Fruit fly (Drosophila melanogaster) whole organism, adult: ENCODE results near the gene CG31248.

Experiments
- CG11617 ChIP-seq: fragments of 200-800 bp; sonication (Bioruptor generic); optimal IDR thresholded peaks from 2 replicates; lab custom pipeline; 2017; ENCODE audit warnings: mild to moderate bottlenecking, missing biosample characterization, missing genetic modification reagents, missing genetic modification characterization
- CG12768 ChIP-seq: fragments of 200-800 bp; sonication (Bioruptor generic); optimal IDR thresholded peaks from 2 replicates; lab custom pipeline; 2017; ENCODE audit warnings: missing biosample characterization, missing genetic modification characterization, mild to moderate bottlenecking, moderate library complexity, missing genetic modification reagents
- CG14711 ChIP-seq: fragments of 200-800 bp; sonication (Bioruptor generic); optimal IDR thresholded peaks from 2 replicates; lab custom pipeline; 2018; ENCODE audit warnings: missing biosample characterization, mild to moderate bottlenecking, missing genetic modification characterization, moderate library complexity
- CG1620 ChIP-seq: fragments of 200-800 bp; sonication (Bioruptor generic); optimal IDR thresholded peaks from 2 replicates; lab custom pipeline; 2016; ENCODE audit warnings: missing biosample characterization, missing genetic modification characterization
- CG33017 ChIP-seq: fragments of 200-800 bp; sonication (Bioruptor generic); optimal IDR thresholded peaks from 2 replicates; lab custom pipeline; 2018; ENCODE audit warnings: missing biosample characterization, mild to moderate bottlenecking, missing genetic modification characterization, moderate library complexity
- CG5204 ChIP-seq: fragments of 200-800 bp; sonication (Bioruptor generic); optimal IDR thresholded peaks from 2 replicates; lab custom pipeline; 2016; ENCODE audit warnings: missing biosample characterization, missing genetic modification characterization
- CG7045 ChIP-seq: fragments of 200-800 bp; sonication (Bioruptor generic); optimal IDR thresholded peaks from 2 replicates; lab custom pipeline; 2017; ENCODE audit warnings: missing biosample characterization, mild to moderate bottlenecking, missing genetic modification characterization
- CG7101 ChIP-seq: fragments of 200-800 bp; sonication (Bioruptor generic); optimal IDR thresholded peaks from 2 replicates; lab custom pipeline; 2018; ENCODE audit warnings: missing biosample characterization, mild to moderate bottlenecking, missing genetic modification characterization, moderate library complexity
- Clk ChIP-seq: fragments of 200-800 bp; sonication (Bioruptor generic); optimal IDR thresholded peaks from 2 replicates; lab custom pipeline; 2017; ENCODE audit warnings: missing biosample characterization, missing genetic modification characterization
- Crg-1 ChIP-seq: fragments of 200-800 bp; sonication (Bioruptor generic); optimal IDR thresholded peaks from 2 replicates; lab custom pipeline; 2016; ENCODE audit warnings: missing biosample characterization, missing genetic modification characterization
- Hr96 ChIP-seq: fragments of 200-800 bp; sonication (Bioruptor generic); optimal IDR thresholded peaks from 2 replicates; lab custom pipeline; 2016; ENCODE audit warnings: missing biosample characterization, missing genetic modification characterization
- Mnt ChIP-seq: fragments of 200-800 bp; sonication (Bioruptor generic); optimal IDR thresholded peaks from 2 replicates; lab custom pipeline; 2016; ENCODE audit warnings: missing biosample characterization, mild to moderate bottlenecking, missing genetic modification characterization
- bab1 ChIP-seq: fragments of 200-800 bp; sonication (Bioruptor generic); optimal IDR thresholded peaks from 3 replicates; lab custom pipeline; 2019; ENCODE audit warnings: missing biosample characterization, mild to moderate bottlenecking, missing genetic modification characterization, moderate library complexity
- cic ChIP-seq: fragments of 200-800 bp; sonication (Bioruptor generic); optimal IDR thresholded peaks from 2 replicates; lab custom pipeline; 2017; ENCODE audit warnings: missing biosample characterization, mild to moderate bottlenecking, missing genetic modification characterization, moderate library complexity
- cnc ChIP-seq, 2 experiments: fragments of >200 bp; optimal IDR thresholded peaks; 2 replicates each; lab custom pipeline; 2017
- kay ChIP-seq: fragments of 200-800 bp; sonication (Bioruptor generic); peaks from one replicate; lab custom pipeline; 2016; ENCODE audit warnings: missing biosample characterization, missing genetic modification characterization, borderline replicate concordance
- ovo ChIP-seq: fragments of 200-800 bp; sonication (Bioruptor generic); optimal IDR thresholded peaks from 2 replicates; lab custom pipeline; 2016; ENCODE audit warnings: missing biosample characterization, missing genetic modification characterization
- pad ChIP-seq: fragments of 200-800 bp; sonication (Bioruptor generic); optimal IDR thresholded peaks from 3 replicates; lab custom pipeline; 2017; ENCODE audit warnings: missing biosample characterization, missing genetic modification characterization, mild to moderate bottlenecking, moderate library complexity, missing genetic modification reagents
- tj ChIP-seq: fragments of 200-800 bp; sonication (Bioruptor generic); optimal IDR thresholded peaks from 3 replicates; lab custom pipeline; 2017; ENCODE audit warnings: missing biosample characterization, mild to moderate bottlenecking, missing genetic modification characterization, moderate library complexity
- toe ChIP-seq: fragments of 200-800 bp; sonication (Bioruptor generic); optimal IDR thresholded peaks from 2 replicates; lab custom pipeline; 2016; ENCODE audit warnings: missing biosample characterization, missing genetic modification characterization

Gene CG31248

dm6 chr3R:7127966-7128365, 1.2 kb upstream of the CG31248 start, which contains the start of gene CG10068:
CG10068 (minus strand) TSS chr3R:7128027.
- TF ChIP-seq CG5204 (GFP tag; lab: Kevin White, UChicago) = peak; percentile 88
- peak; percentile 83 for TF ChIP-seq CG33017
- peak; percentile 71 for TF ChIP-seq Clk
- TF ChIP-seq tj (GFP tag; lab: Kevin White, UChicago) = peak; percentile 84
- peak; percentile 93 for TF ChIP-seq bab1
- TF ChIP-seq CG7101 = peak; percentile 91
- peak; percentile 94 for TF ChIP-seq kay (GFP tag; lab: Kevin White, UChicago)
- TF ChIP-seq pad = peak; percentile 80
- TF ChIP-seq CG11617 (GFP tag; lab: Kevin White, UChicago) = peak; percentile 91
- peak; percentile 65 for TF ChIP-seq cic
- TF ChIP-seq CG7045 (GFP tag; lab: Kevin White, UChicago) = peak; percentile 86
- peak; percentile 86 for TF ChIP-seq CG14711 (tag; lab: Kevin White, UChicago)
- peak; percentile 42 for TF ChIP-seq ovo
- peak; percentile 93 for TF ChIP-seq CG1620 (GFP tag; lab: Kevin White, UChicago)
- peak; percentile 84 for TF ChIP-seq toe (GFP tag; lab: Kevin White, UChicago)
- peak; percentile 85 for TF ChIP-seq CG12768 (GFP tag; lab: Kevin White, UChicago)
- peak; percentile 94 for TF ChIP-seq Crg-1 (GFP tag; lab: Kevin White, UChicago)
- TF ChIP-seq Hr96 (GFP tag; lab: Kevin White, UChicago) = peak; percentile 82
- peak; percentile 86 for TF ChIP-seq Mnt
- no peak for TF ChIP-seq cnc (optimal IDR thresholded peaks at IDR 0.05; lab: Kevin White, UChicago)

DNA sequence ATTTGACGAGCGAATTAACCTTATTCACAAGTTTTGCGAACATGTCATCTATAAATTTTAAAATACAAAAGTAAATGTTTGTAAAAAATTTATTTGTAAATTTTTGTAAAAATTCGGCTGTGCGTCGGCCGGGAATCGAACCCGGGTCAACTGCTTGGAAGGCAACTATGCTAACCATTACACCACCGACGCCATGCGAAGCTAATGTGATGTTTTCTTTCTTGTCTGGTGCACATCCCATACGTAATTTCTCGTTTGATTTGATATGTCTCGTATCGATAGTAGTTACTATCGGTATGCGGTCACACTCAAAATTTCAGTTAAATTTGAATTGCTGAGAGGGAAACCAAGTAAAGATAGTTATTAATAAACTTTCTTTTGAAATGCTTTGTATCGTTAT, 1.7 kb downstream of the CG31248 start:
- TF ChIP-seq CG11617 (GFP tag; lab: Kevin White, UChicago) (no peak), bab1 (peak; percentile 11)

DNA sequence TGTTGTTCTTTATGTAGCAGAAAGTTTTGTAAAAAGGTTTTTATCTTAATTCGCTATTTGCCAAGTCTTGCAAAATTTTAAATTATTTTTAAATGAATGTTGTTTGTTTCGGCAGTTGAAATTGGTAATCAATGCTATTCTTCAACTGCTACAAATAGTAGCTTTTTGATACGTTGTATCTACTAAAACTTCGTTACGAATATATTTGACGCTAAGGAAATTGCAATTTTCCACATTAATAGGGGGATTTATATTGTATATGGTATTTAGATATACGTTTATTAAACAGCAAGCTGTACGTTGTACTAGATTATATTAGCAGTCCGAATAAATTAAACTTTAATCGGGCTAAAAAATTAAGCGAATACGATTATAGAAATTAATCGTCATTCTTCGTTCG, 2.1 kb downstream of the CG31248 start, which contains the start of gene CG31493:
Gene CG31493, plus strand, starts transcription at position 301 of the 400 bp plus-strand sequence.
- no peak for TF ChIP-seq CG12768 (GFP tag; lab: Kevin White, UChicago)
- TF ChIP-seq CG14711 (tag; lab: Kevin White, UChicago) = no peak
- TF ChIP-seq CG33017 = no peak
- TF ChIP-seq CG1620 (GFP tag; lab: Kevin White, UChicago) = no peak
- TF ChIP-seq CG5204 (GFP tag; lab: Kevin White, UChicago) = no peak
- no peak for TF ChIP-seq cic
- TF ChIP-seq CG11617 (GFP tag; lab: Kevin White, UChicago) = no peak
- no peak for TF ChIP-seq tj (GFP tag; lab: Kevin White, UChicago)
- TF ChIP-seq cnc (optimal IDR thresholded peaks at IDR 0.05; lab: Kevin White, UChicago) = no peak
- TF ChIP-seq CG7101 = no peak
- TF ChIP-seq pad = no peak
- TF ChIP-seq Crg-1 (GFP tag; lab: Kevin White, UChicago) = no peak

DNA sequence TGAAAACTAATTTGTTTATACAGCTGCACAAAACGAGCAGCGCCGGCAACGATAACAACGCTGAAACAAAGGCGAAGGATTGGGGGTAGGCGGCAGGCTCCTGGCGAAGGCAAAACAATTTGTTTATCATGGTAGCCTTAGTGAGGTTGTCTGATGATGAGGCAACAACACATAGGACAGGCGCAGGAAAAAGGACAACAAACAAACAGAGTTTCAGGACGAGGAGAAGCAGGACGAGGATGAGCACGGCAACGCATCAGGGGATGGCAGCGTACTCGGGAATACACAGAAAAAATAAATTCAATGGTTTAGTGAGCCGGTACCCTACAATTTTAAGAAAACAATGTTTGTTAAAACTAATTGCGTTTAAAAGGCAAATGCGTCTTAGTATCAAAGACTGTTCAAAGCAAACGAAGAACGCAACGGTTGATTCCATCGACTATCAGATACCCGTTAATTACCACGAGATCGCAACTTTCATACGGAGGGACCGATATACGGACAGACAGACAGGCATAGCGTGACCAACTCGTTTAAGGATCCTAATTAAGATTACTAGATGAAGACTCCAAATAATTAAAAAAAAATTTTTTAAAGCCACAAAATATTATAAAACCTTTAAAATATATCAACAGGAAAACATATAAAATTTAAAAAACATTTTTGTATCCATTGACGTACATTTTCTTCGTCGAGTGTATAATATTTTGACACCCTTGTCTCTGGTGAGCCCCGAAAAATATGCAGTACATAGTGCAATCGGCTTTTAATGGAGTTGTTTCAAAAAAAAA, 5.8 kb downstream of the CG31248 start:
- TF ChIP-seq CG11617 (GFP tag; lab: Kevin White, UChicago) = no peak
- no peak for TF ChIP-seq toe (GFP tag; lab: Kevin White, UChicago)
- no peak for TF ChIP-seq cnc (optimal IDR thresholded peaks at IDR 0.05; lab: Kevin White, UChicago)
- no peak for TF ChIP-seq CG33017
- no peak for TF ChIP-seq ovo
- TF ChIP-seq CG12768 (GFP tag; lab: Kevin White, UChicago) = no peak
- TF ChIP-seq CG14711 (tag; lab: Kevin White, UChicago) = no peak
- TF ChIP-seq CG7101 = no peak
- TF ChIP-seq kay (GFP tag; lab: Kevin White, UChicago) = no peak
- TF ChIP-seq Clk = no peak
- TF ChIP-seq CG5204 (GFP tag; lab: Kevin White, UChicago) = no peak
- TF ChIP-seq bab1 = no peak
- no peak for TF ChIP-seq Mnt
- TF ChIP-seq CG7045 (GFP tag; lab: Kevin White, UChicago) = no peak
- no peak for TF ChIP-seq Crg-1 (GFP tag; lab: Kevin White, UChicago)
- TF ChIP-seq cic = no peak
- no peak for TF ChIP-seq pad

DNA sequence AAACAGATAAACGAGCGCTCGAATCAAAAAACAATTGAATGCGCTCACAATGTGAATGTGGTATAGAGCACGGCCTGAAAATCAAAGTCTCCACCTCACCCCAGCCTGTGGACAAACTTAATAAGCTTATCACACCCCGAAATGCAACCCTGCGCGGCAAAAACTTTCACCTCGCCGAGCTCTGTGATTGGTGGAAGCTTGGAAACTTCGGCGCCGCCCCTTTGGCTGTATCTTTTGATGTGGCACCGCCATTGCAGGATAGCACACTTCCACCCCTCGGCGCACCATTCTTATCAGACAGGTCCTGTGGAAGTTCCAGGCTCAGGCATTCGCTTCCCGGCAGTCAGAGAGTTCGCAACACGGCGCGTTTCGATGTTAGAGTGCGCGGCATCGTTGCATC, 6.8 kb downstream of the CG31248 start, which contains the start of gene Fer1:
Gene Fer1, plus strand, starts transcription at position 326 of the 400 bp plus-strand sequence.
- TF ChIP-seq CG7045 (GFP tag; lab: Kevin White, UChicago) (no peak), toe (GFP tag; lab: Kevin White, UChicago) (no peak), CG12768 (GFP tag; lab: Kevin White, UChicago) (no peak), CG11617 (GFP tag; lab: Kevin White, UChicago) (no peak), Clk (no peak), Crg-1 (GFP tag; lab: Kevin White, UChicago) (no peak), Mnt (no peak), CG5204 (GFP tag; lab: Kevin White, UChicago) (no peak), kay (GFP tag; lab: Kevin White, UChicago) (no peak), tj (GFP tag; lab: Kevin White, UChicago) (no peak)

DNA sequence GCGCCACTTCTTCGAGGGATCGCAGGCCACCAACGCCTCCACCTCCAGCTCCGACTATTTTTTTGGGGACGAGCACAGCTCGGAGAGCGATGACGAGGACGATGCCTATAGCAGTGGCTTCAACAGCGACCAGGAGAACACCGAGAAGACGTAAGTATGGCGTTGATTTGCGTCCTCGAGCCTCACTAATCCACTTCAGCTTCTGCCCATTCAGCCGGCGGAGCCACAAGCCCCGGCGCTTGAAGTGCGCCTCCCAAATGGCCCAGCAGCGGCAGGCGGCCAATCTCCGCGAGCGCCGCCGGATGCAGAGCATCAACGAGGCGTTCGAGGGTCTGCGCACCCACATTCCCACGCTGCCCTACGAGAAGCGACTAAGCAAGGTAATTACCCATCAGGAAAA, 8.1 kb downstream of the CG31248 start:
- no peak for TF ChIP-seq ovo

dm6 chr3R:7138058-7138457, 8.9 kb downstream of the CG31248 start:
- TF ChIP-seq CG7045 (GFP tag; lab: Kevin White, UChicago) (no peak), pad (no peak), toe (GFP tag; lab: Kevin White, UChicago) (no peak), Clk (no peak), CG5204 (GFP tag; lab: Kevin White, UChicago) (no peak), tj (GFP tag; lab: Kevin White, UChicago) (no peak), cnc (optimal IDR thresholded peaks at IDR 0.05; lab: Kevin White, UChicago) (no peak), CG14711 (tag; lab: Kevin White, UChicago) (no peak), ovo (no peak), cic (no peak), Mnt (no peak)
